Fruit fly (Drosophila melanogaster) Kc167 (cell line): Measurements from ENCODE around the gene CG6171.

Experiments used
- h ChIP-seq: fragments of >200 bp; optimal IDR thresholded peaks from 3 replicates; lab custom pipeline; 2018; ENCODE audit warnings: missing external identifiers
- psq ChIP-seq: fragments of >200 bp; optimal IDR thresholded peaks from 2 replicates; lab custom pipeline; 2017; ENCODE audit warnings: missing external identifiers

DNA sequence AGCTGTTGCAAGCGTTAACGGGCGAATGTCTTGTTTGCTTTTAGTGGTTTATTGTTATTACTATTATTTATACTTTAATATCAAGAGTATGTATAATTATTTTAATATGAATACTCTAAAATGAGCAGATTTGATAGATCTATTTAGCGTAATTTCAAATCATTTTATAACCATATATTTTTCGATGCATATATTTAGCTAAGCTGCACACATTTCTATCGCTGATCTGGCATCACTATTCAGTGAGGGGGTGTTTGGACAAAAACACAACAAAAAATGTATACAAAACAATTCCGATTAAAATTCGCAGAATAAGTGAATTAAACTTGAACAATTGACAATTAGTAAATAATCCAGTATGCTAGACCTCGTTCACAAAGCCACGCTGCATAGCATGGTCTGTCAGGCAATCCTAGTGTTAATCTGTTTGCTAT is 12.6 kb downstream of the CG6171 start, which contains the start of the genes Trs33 and Tmtc4:
- TF ChIP-seq psq (lab: Kevin White, UChicago) (no peak), h (lab: Kevin White, UChicago) (no peak)
